Fruit fly (Drosophila melanogaster) whole organism, embryonic: ENCODE data around the gene pkaap.

Experiments used
- CG11504 ChIP-seq: fragments of 200-800 bp; sonication (Bioruptor generic); optimal IDR thresholded peaks from 3 replicates; lab custom pipeline; 2019; ENCODE audit warnings: missing biosample characterization, mild to moderate bottlenecking, missing genetic modification characterization, moderate library complexity
- CG12659 ChIP-seq: fragments of 200-800 bp; sonication (Bioruptor generic); optimal IDR thresholded peaks from 3 replicates; lab custom pipeline; 2017; ENCODE audit warnings: mild to moderate bottlenecking, missing biosample characterization, missing genetic modification reagents, missing genetic modification characterization
- CG13424 ChIP-seq: fragments of 200-800 bp; sonication (Bioruptor generic); optimal IDR thresholded peaks from 2 replicates; lab custom pipeline; 2019; ENCODE audit warnings: missing biosample characterization, mild to moderate bottlenecking, missing genetic modification characterization, moderate library complexity
- CG13624 ChIP-seq: fragments of 200-800 bp; sonication (Bioruptor generic); optimal IDR thresholded peaks from 2 replicates; lab custom pipeline; 2016; ENCODE audit warnings: missing biosample characterization, missing genetic modification characterization
- CG13775 ChIP-seq: fragments of 200-800 bp; sonication (Bioruptor generic); optimal IDR thresholded peaks from 3 replicates; lab custom pipeline; 2017; ENCODE audit warnings: missing biosample characterization, mild to moderate bottlenecking, missing genetic modification characterization
- CG15479 ChIP-seq: fragments of 200-800 bp; sonication (Bioruptor generic); optimal IDR thresholded peaks from 3 replicates; lab custom pipeline; 2019; ENCODE audit warnings: missing biosample characterization, mild to moderate bottlenecking, missing genetic modification characterization, moderate library complexity
- CG17612 ChIP-seq: fragments of 200-800 bp; sonication (Bioruptor generic); IDR thresholded peaks from 2 replicates; pipeline ENCODE4 v1.3.6; 2022; ENCODE audit warnings: missing biosample characterization, missing genetic modification characterization
- CG31224 ChIP-seq: fragments of 200-800 bp; sonication (Bioruptor generic); IDR thresholded peaks from 2 replicates; pipeline ENCODE4 v1.3.6; 2022; ENCODE audit warnings: missing biosample characterization, missing genetic modification characterization
- CG32767 ChIP-seq: fragments of 200-800 bp; sonication (Bioruptor generic); IDR thresholded peaks from 2 replicates; pipeline ENCODE4 v1.3.6; 2022; ENCODE audit warnings: missing biosample characterization, missing genetic modification characterization
- CG34224 ChIP-seq: fragments of 200-800 bp; sonication (Bioruptor generic); IDR thresholded peaks from 3 replicates; pipeline ENCODE4 v1.3.6; 2022; ENCODE audit warnings: missing biosample characterization, missing genetic modification characterization; ENCODE audit not compliant: partially characterized antibody
- CG4730 ChIP-seq: fragments of 200-800 bp; sonication (Bioruptor generic); IDR thresholded peaks from 2 replicates; pipeline ENCODE4 v1.3.6; 2022; ENCODE audit warnings: missing biosample characterization, missing genetic modification characterization
- CG7357 ChIP-seq: fragments of 200-800 bp; sonication (Bioruptor generic); IDR thresholded peaks from 3 replicates; pipeline ENCODE4 v1.3.6; 2022; ENCODE audit warnings: missing biosample characterization, missing genetic modification characterization
- CG7928 ChIP-seq: fragments of 200-800 bp; sonication (Bioruptor generic); optimal IDR thresholded peaks from 2 replicates; lab custom pipeline; 2017; ENCODE audit warnings: missing biosample characterization, mild to moderate bottlenecking, missing genetic modification characterization
- CG8944 ChIP-seq: fragments of 200-800 bp; sonication (Bioruptor generic); optimal IDR thresholded peaks from 3 replicates; lab custom pipeline; 2016; ENCODE audit warnings: missing biosample characterization, missing genetic modification characterization
- CkIIα-i1 ChIP-seq: fragments of 200-800 bp; sonication (Bioruptor generic); IDR thresholded peaks from 2 replicates; pipeline ENCODE4 v1.3.6; 2022; ENCODE audit warnings: missing biosample characterization, missing genetic modification characterization
- E2f1 ChIP-seq: fragments of 200-800 bp; sonication (Bioruptor generic); IDR thresholded peaks from 2 replicates; pipeline ENCODE4 v1.3.6; 2022; ENCODE audit warnings: missing biosample characterization, missing genetic modification characterization
- ERR ChIP-seq: fragments of 200-800 bp; sonication (Bioruptor generic); optimal IDR thresholded peaks from 2 replicates; lab custom pipeline; 2016; ENCODE audit warnings: missing biosample characterization, missing genetic modification characterization
- Ets65A ChIP-seq: fragments of 200-800 bp; sonication (Bioruptor generic); peaks from one replicate; lab custom pipeline; 2016; ENCODE audit warnings: missing biosample characterization, missing genetic modification characterization
- Ets97D ChIP-seq: fragments of 200-800 bp; sonication (Bioruptor generic); optimal IDR thresholded peaks from 3 replicates; lab custom pipeline; 2016; ENCODE audit warnings: missing biosample characterization, missing genetic modification characterization
- H15 ChIP-seq: fragments of 200-800 bp; sonication (Bioruptor generic); IDR thresholded peaks from 3 replicates; pipeline ENCODE4 v1.3.6; 2022; ENCODE audit warnings: missing biosample characterization, missing genetic modification characterization
- Max ChIP-seq: fragments of 200-800 bp; sonication (Bioruptor generic); optimal IDR thresholded peaks from 2 replicates; lab custom pipeline; 2016; ENCODE audit warnings: missing biosample characterization, mild to moderate bottlenecking, missing genetic modification characterization
- Med ChIP-seq: fragments of 200-800 bp; sonication (Bioruptor generic); peaks from one replicate; lab custom pipeline; 2016; ENCODE audit warnings: missing biosample characterization, missing genetic modification characterization, mild to moderate bottlenecking, inconsistent platforms, moderate library complexity
- Oli ChIP-seq: fragments of 200-800 bp; sonication (Bioruptor generic); optimal IDR thresholded peaks from 2 replicates; lab custom pipeline; 2018; ENCODE audit warnings: missing biosample characterization, mild to moderate bottlenecking, missing genetic modification characterization, moderate library complexity
- Optix ChIP-seq: fragments of 200-800 bp; sonication (Bioruptor generic); IDR thresholded peaks from 3 replicates; pipeline ENCODE4 v1.3.6; 2022; ENCODE audit warnings: missing biosample characterization, missing genetic modification characterization
- Sry-δ ChIP-seq: fragments of 200-800 bp; sonication (Bioruptor generic); optimal IDR thresholded peaks from 2 replicates; lab custom pipeline; 2016; ENCODE audit warnings: missing biosample characterization, missing genetic modification characterization
- Trl ChIP-seq, 3 experiments: fragments of >200 bp in 2 of 3; fragments of 200-800 bp in 1 of 3; sonication (Bioruptor generic) in 1 of 3; optimal IDR thresholded peaks; 2 replicates in 1 of 3; 3 replicates in 2 of 3; lab custom pipeline; 2016 to 2017; ENCODE audit warnings: missing biosample characterization in 1 of 3, missing genetic modification characterization in 1 of 3
- abd-A ChIP-seq: fragments of 200-800 bp; sonication (Bioruptor generic); optimal IDR thresholded peaks from 3 replicates; lab custom pipeline; 2019; ENCODE audit warnings: missing biosample characterization, mild to moderate bottlenecking, missing genetic modification characterization, moderate library complexity
- cato ChIP-seq: fragments of 200-800 bp; sonication (Bioruptor generic); optimal IDR thresholded peaks from 2 replicates; lab custom pipeline; 2016; ENCODE audit warnings: missing biosample characterization, missing genetic modification characterization, borderline replicate concordance
- cg ChIP-seq: fragments of 200-800 bp; sonication (Bioruptor generic); optimal IDR thresholded peaks from 3 replicates; lab custom pipeline; 2019; ENCODE audit warnings: missing biosample characterization, mild to moderate bottlenecking, missing genetic modification characterization, moderate library complexity
- chif ChIP-seq, 2 experiments: fragments of 200-800 bp; sonication (Bioruptor generic); optimal IDR thresholded peaks; 3 replicates each; lab custom pipeline; 2016; ENCODE audit warnings: missing biosample characterization in 2 of 2, missing genetic modification characterization in 2 of 2
- chinmo ChIP-seq: fragments of 200-800 bp; sonication (Bioruptor generic); IDR thresholded peaks from 4 replicates; pipeline ENCODE4 v1.3.6; 2022; ENCODE audit warnings: missing biosample characterization, missing genetic modification characterization; ENCODE audit not compliant: partially characterized antibody
- crp ChIP-seq, 2 experiments: fragments of 200-800 bp; sonication (Bioruptor generic); optimal IDR thresholded peaks; 2 replicates in 1 of 2; 3 replicates in 1 of 2; lab custom pipeline; 2017; ENCODE audit warnings: missing biosample characterization in 2 of 2, missing genetic modification characterization in 2 of 2, mild to moderate bottlenecking in 1 of 2, moderate library complexity in 1 of 2
- esg ChIP-seq: fragments of 200-800 bp; sonication (Bioruptor generic); conservative IDR thresholded peaks from 2 replicates; pipeline ENCODE4 v1.3.6; 2022; ENCODE audit warnings: missing biosample characterization, missing genetic modification characterization
- ewg ChIP-seq: fragments of 200-800 bp; sonication (Bioruptor generic); optimal IDR thresholded peaks from 3 replicates; lab custom pipeline; 2017; ENCODE audit warnings: mild to moderate bottlenecking, missing biosample characterization, missing genetic modification reagents, missing genetic modification characterization
- eyg ChIP-seq: fragments of 200-800 bp; sonication (Bioruptor generic); optimal IDR thresholded peaks from 3 replicates; lab custom pipeline; 2016; ENCODE audit warnings: missing biosample characterization, missing genetic modification characterization
- mam ChIP-seq: fragments of 200-800 bp; sonication (Bioruptor generic); optimal IDR thresholded peaks from 3 replicates; lab custom pipeline; 2016; ENCODE audit warnings: missing biosample characterization, missing genetic modification characterization
- mirr ChIP-seq: fragments of 200-800 bp; sonication (Bioruptor generic); optimal IDR thresholded peaks from 3 replicates; lab custom pipeline; 2018; ENCODE audit warnings: missing biosample characterization, mild to moderate bottlenecking, missing genetic modification characterization
- onecut ChIP-seq: fragments of 200-800 bp; sonication (Bioruptor generic); IDR thresholded peaks from 2 replicates; pipeline ENCODE4 v1.3.6; 2022; ENCODE audit warnings: missing biosample characterization, missing genetic modification characterization
- otp ChIP-seq: fragments of 200-800 bp; sonication (Bioruptor generic); IDR thresholded peaks from 3 replicates; pipeline ENCODE4, ENCODE4 v1.3.6; 2022; ENCODE audit warnings: missing biosample characterization, missing genetic modification characterization
- pan ChIP-seq, 4 experiments: fragments of >200 bp in 3 of 4; fragments of 200-800 bp in 1 of 4; sonication (Bioruptor generic) in 1 of 4; optimal IDR thresholded peaks in 3 of 4; IDR thresholded peaks in 1 of 4; 2 replicates each; pipeline versions ENCODE4 v1.3.6 to Lab custom; 2017 to 2022; ENCODE audit warnings: missing biosample characterization in 2 of 4, missing genetic modification characterization in 2 of 4, mixed read lengths in 1 of 4
- pfk ChIP-seq: fragments of 200-800 bp; sonication (Bioruptor generic); optimal IDR thresholded peaks from 2 replicates; lab custom pipeline; 2018; ENCODE audit warnings: missing biosample characterization, mild to moderate bottlenecking, missing genetic modification characterization, moderate library complexity
- sd ChIP-seq: fragments of 200-800 bp; sonication (Bioruptor generic); optimal IDR thresholded peaks from 3 replicates; lab custom pipeline; 2018; ENCODE audit warnings: missing biosample characterization, mild to moderate bottlenecking, missing genetic modification characterization, moderate library complexity
- shn ChIP-seq: fragments of 200-800 bp; sonication (Bioruptor generic); optimal IDR thresholded peaks from 3 replicates; lab custom pipeline; 2016; ENCODE audit warnings: missing biosample characterization, missing genetic modification characterization
- tgo ChIP-seq: fragments of 200-800 bp; sonication (Bioruptor generic); IDR thresholded peaks from 3 replicates; pipeline ENCODE4 v1.3.6; 2022; ENCODE audit warnings: missing biosample characterization, missing genetic modification characterization
- wdn ChIP-seq: fragments of 200-800 bp; sonication (Bioruptor generic); IDR thresholded peaks from 2 replicates; pipeline ENCODE4 v1.3.6; 2022; ENCODE audit warnings: missing biosample characterization, missing genetic modification characterization
- z ChIP-seq: fragments of 200-800 bp; sonication (Bioruptor generic); IDR thresholded peaks from 3 replicates; pipeline ENCODE4 v1.3.6; 2022; ENCODE audit warnings: missing biosample characterization, missing genetic modification characterization
- zen ChIP-seq: fragments of 200-800 bp; sonication (Bioruptor generic); optimal IDR thresholded peaks from 3 replicates; lab custom pipeline; 2018; ENCODE audit warnings: missing biosample characterization, mild to moderate bottlenecking, missing genetic modification characterization, moderate library complexity

Gene pkaap

DNA sequence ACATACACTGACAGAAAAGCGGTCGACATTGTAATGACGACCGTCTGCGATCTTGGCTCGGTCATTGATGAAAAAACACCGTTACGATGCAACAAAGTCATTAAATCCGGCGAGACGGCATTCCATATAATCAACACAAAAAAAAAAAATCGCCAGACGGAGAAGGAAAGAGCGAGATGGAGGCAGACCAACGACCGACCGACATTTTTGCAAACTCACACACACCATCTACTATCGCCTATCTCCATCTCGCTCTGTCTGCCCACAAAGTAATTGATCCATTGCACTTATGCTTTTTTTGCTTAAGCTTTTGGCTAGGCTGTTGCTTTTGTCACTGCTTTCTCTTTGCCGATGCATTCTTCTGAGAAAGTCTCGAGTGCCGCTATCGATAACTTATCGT, 14.0 kb upstream of the pkaap start:
- no peak for TF ChIP-seq CG13424
- no peak for TF ChIP-seq CG4730 (GFP tag; lab: Robert Waterston, UW)
- no peak for TF ChIP-seq esg
- peak; percentile 70 for TF ChIP-seq zen (tag; lab: Kevin White, UChicago)
- TF ChIP-seq tgo (GFP tag; lab: Robert Waterston, UW) = no peak
- peak; percentile 66 for TF ChIP-seq Ets65A (GFP tag; lab: Kevin White, UChicago)
- no peak for TF ChIP-seq pfk (GFP tag; lab: Kevin White, UChicago)

- TF ChIP-seq pfk (GFP tag; lab: Kevin White, UChicago) (peak; percentile 98), Optix (GFP tag; lab: Robert Waterston, UW) (no peak), Ets65A (GFP tag; lab: Kevin White, UChicago) (peak; percentile 79), Oli (no peak), pan (optimal IDR thresholded peaks at IDR 0.05; lab: Kevin White, UChicago) (no peak), pan (GFP tag; optimal IDR thresholded peaks at IDR 0.05 in 1 of 2, IDR thresholded peaks at IDR 0.05 in 1 of 2) (no peak), CG13624 (GFP tag; lab: Kevin White, UChicago) (no peak), cato (GFP tag; lab: Kevin White, UChicago) (no peak), ERR (GFP tag; lab: Kevin White, UChicago) (no peak), CG13775 (GFP tag; lab: Kevin White, UChicago) (no peak), cg (peak; percentile 25), CG8944 (GFP tag; lab: Kevin White, UChicago) (no peak), Max (GFP tag; lab: Kevin White, UChicago) (no peak), CG32767 (peak; percentile 8; the same call in 1 of the 2 replicates), shn (GFP tag; lab: Kevin White, UChicago) (no peak), Trl (optimal IDR thresholded peaks at IDR 0.05; lab: Kevin White, UChicago) (peak in 1 of 2 experiments; percentile 2), Trl (GFP tag; optimal IDR thresholded peaks at IDR 0.05; lab: Kevin White, UChicago) (no peak), sd (tag; lab: Kevin White, UChicago) (no peak), mirr (GFP tag; lab: Kevin White, UChicago) (no peak), otp (GFP tag; lab: Robert Waterston, UW) (no peak), CG15479 (no peak), CG34224 (GFP tag; lab: Robert Waterston, UW) (0 out of 3 replicates have a peak, but pooled peaks have one; percentile 31), CG7357 (GFP tag; lab: Robert Waterston, UW) (no peak), z (GFP tag; lab: Robert Waterston, UW) (0 out of 3 replicates have a peak, but pooled peaks have one; percentile 10), CG12659 (GFP tag; lab: Kevin White, UChicago) (no peak), eyg (GFP tag; lab: Kevin White, UChicago) (no peak), CG11504 (tag; lab: Kevin White, UChicago) (peak; percentile 16), abd-A (tag; lab: Kevin White, UChicago) (peak; percentile 92), chif (GFP tag; optimal IDR thresholded peaks at IDR 0.05; lab: Kevin White, UChicago) (no peak), ewg (GFP tag; lab: Kevin White, UChicago) (peak; percentile 79), wdn (GFP tag; lab: Robert Waterston, UW) (no peak), chinmo (GFP tag; lab: Robert Waterston, UW) (0 out of 4 replicates have a peak, but pooled peaks have one; percentile 35), CkIIα-i1 (GFP tag; lab: Robert Waterston, UW) (no peak), E2f1 (GFP tag; lab: Robert Waterston, UW) (no peak), CG31224 (GFP tag; lab: Robert Waterston, UW) (peak; percentile 98), Ets97D (GFP tag; lab: Kevin White, UChicago) (no peak), CG7928 (GFP tag; lab: Kevin White, UChicago) (no peak), onecut (GFP tag; lab: Robert Waterston, UW) (peak; percentile 94), Med (GFP tag; lab: Kevin White, UChicago) (peak; percentile 56), CG17612 (GFP tag; lab: Robert Waterston, UW) (no peak), crp (GFP tag; optimal IDR thresholded peaks at IDR 0.05; lab: Kevin White, UChicago) (peak in 1 of 2 experiments; percentile 67), Sry-δ (GFP tag; lab: Kevin White, UChicago) (no peak), mam (GFP tag; lab: Kevin White, UChicago) (peak; percentile 3), H15 (no peak)
Measured at dm6 chr2L:16275177-16275808, 12.8 kb upstream of the pkaap start.
